Worm (Caenorhabditis elegans): ENCODE measurements around the gene F58E1.13.

- TF ChIP-seq nhr-28 (tag; optimal IDR thresholded peaks at IDR 0.05) (no peak), M03D4.4 (tag; optimal IDR thresholded peaks at IDR 0.05) (no peak), mls-2 (tag; optimal IDR thresholded peaks at IDR 0.05) (no peak)
These were observed 17.3 kb upstream of the F58E1.13 start, which contains the start of gene btb-7 for ce11 chrII:1712938-1713337.
